Worm (Caenorhabditis elegans) whole organism, mixed stage, embryonic: Measurements from ENCODE around the gene C05B5.2.

Source experiments
- ceh-83 ChIP-seq: fragments of 200-800 bp; sonication (Bioruptor generic); optimal IDR thresholded peaks from 2 replicates; lab custom pipeline; 2018; ENCODE audit warnings: mild to moderate bottlenecking, missing genetic modification characterization, missing compliant biosample characterization
- elt-1 ChIP-seq: sonication (generic microtip); optimal IDR thresholded peaks from 2 replicates; lab custom pipeline; 2017; ENCODE audit warnings: missing genetic modification characterization, mild to moderate bottlenecking, missing compliant biosample characterization, antibody characterized with exemption, moderate library complexity, borderline replicate concordance; ENCODE audit not compliant: insufficient read depth
- elt-3 ChIP-seq: fragments of 150-350 bp; optimal IDR thresholded peaks from 2 replicates; lab custom pipeline; 2014; ENCODE audit warnings: missing biosample characterization, missing genetic modification characterization
- lin-13 ChIP-seq: fragments of 150-350 bp; optimal IDR thresholded peaks from 2 replicates; lab custom pipeline; 2014; ENCODE audit warnings: missing biosample characterization, missing genetic modification characterization
- nhr-12 ChIP-seq: fragments of 150-350 bp; optimal IDR thresholded peaks from 2 replicates; lab custom pipeline; 2014; ENCODE audit warnings: missing biosample characterization, missing genetic modification characterization
- nhr-237 ChIP-seq: fragments of 150-350 bp; optimal IDR thresholded peaks from 2 replicates; lab custom pipeline; 2014; ENCODE audit warnings: missing biosample characterization, missing genetic modification characterization
- nhr-28 ChIP-seq: fragments of 150-350 bp; optimal IDR thresholded peaks from 2 replicates; lab custom pipeline; 2014; ENCODE audit warnings: missing biosample characterization, missing genetic modification characterization
- pha-4 ChIP-seq: fragments of 150-350 bp; optimal IDR thresholded peaks from 2 replicates; lab custom pipeline; 2018; ENCODE audit warnings: missing biosample characterization, missing genetic modification reagents, missing genetic modification characterization
- snpc-4 ChIP-seq: fragments of 150-350 bp; optimal IDR thresholded peaks from 2 replicates; lab custom pipeline; 2014; ENCODE audit warnings: missing biosample characterization, missing genetic modification characterization
- sptf-1 ChIP-seq: sonication (generic microtip); optimal IDR thresholded peaks from 2 replicates; lab custom pipeline; 2017; ENCODE audit warnings: mild to moderate bottlenecking, missing genetic modification characterization, moderate library complexity, missing compliant biosample characterization
- unc-39 ChIP-seq: fragments of 150-350 bp; optimal IDR thresholded peaks from 2 replicates; lab custom pipeline; 2014; ENCODE audit warnings: missing biosample characterization, missing genetic modification characterization
- unc-62 ChIP-seq: fragments of 150-350 bp; optimal IDR thresholded peaks from 2 replicates; lab custom pipeline; 2014; ENCODE audit warnings: missing biosample characterization, missing genetic modification reagents, missing genetic modification characterization
- ztf-11 ChIP-seq: fragments of 150-350 bp; optimal IDR thresholded peaks from 2 replicates; lab custom pipeline; 2014; ENCODE audit warnings: missing biosample characterization, missing genetic modification characterization

DNA sequence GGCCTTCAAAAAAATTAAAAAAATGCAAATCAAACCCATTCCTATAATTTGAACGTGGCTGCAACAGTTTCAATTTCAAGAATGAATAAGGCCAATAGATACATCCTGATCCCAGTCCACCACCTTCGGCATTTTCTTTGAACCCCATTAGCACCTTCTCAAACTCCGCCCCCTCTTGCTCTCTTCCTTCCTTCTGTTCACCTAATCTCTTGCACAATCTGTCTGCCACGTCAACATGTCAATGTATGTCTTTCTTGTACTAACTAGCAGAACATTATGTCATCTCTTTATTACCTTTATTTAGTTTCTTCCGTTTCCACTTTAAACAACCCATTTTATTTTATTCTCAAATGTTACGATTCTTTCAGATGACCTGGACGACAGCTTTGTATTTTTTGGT, 6.8 kb downstream of the C05B5.2 start, which contains the start of gene C05B5.4:
- TF ChIP-seq snpc-4 (tag; lab: Kevin White, UChicago) = no peak
- no peak for TF ChIP-seq sptf-1
- no peak for TF ChIP-seq lin-13 (tag; lab: Kevin White, UChicago)
- TF ChIP-seq unc-39 (tag; lab: Kevin White, UChicago) = no peak
- TF ChIP-seq nhr-28 (tag; lab: Kevin White, UChicago) = no peak
- TF ChIP-seq elt-1 (tag; lab: Kevin White, UChicago) = no peak
- TF ChIP-seq elt-3 (tag; lab: Kevin White, UChicago) = no peak
- TF ChIP-seq ztf-11 (tag; lab: Kevin White, UChicago) = no peak
- TF ChIP-seq pha-4 = no peak
- no peak for TF ChIP-seq nhr-237 (tag; lab: Kevin White, UChicago)
- TF ChIP-seq ceh-83 (GFP tag; lab: Kevin White, UChicago) = no peak
- TF ChIP-seq unc-62 (GFP tag; lab: Kevin White, UChicago) = no peak
- TF ChIP-seq nhr-12 (tag; lab: Kevin White, UChicago) = no peak
